Fruit fly (Drosophila melanogaster) whole organism, embryonic: Measurements from ENCODE around the gene yellow-f2.
A peak's percentile ranks its signal among the peaks of the same experiment; 100 is the strongest.

Experiments
- Blimp-1 ChIP-seq: fragments of 200-800 bp; sonication (Bioruptor generic); optimal IDR thresholded peaks from 3 replicates; lab custom pipeline; 2018; ENCODE audit warnings: missing biosample characterization, missing genetic modification characterization, mild to moderate bottlenecking, moderate library complexity, missing genetic modification reagents
- CG11247 ChIP-seq: fragments of 200-800 bp; sonication (Bioruptor generic); IDR thresholded peaks from 2 replicates; pipeline ENCODE4 v1.3.6; 2022; ENCODE audit warnings: missing biosample characterization, missing genetic modification characterization
- CG11504 ChIP-seq: fragments of 200-800 bp; sonication (Bioruptor generic); optimal IDR thresholded peaks from 3 replicates; lab custom pipeline; 2019; ENCODE audit warnings: missing biosample characterization, mild to moderate bottlenecking, missing genetic modification characterization, moderate library complexity
- CG16815 ChIP-seq: fragments of 200-800 bp; sonication (Bioruptor generic); optimal IDR thresholded peaks from 3 replicates; lab custom pipeline; 2017; ENCODE audit warnings: missing biosample characterization, mild to moderate bottlenecking, missing genetic modification characterization
- CG17361 ChIP-seq: fragments of 200-800 bp; sonication (Bioruptor generic); IDR thresholded peaks from 3 replicates; pipeline ENCODE4 v1.3.6; 2022; ENCODE audit warnings: missing biosample characterization, missing genetic modification characterization
- CG2199 ChIP-seq: fragments of 200-800 bp; sonication (Bioruptor generic); IDR thresholded peaks from 3 replicates; pipeline ENCODE4 v1.3.6; 2022; ENCODE audit warnings: missing biosample characterization, missing genetic modification characterization
- CG34376 ChIP-seq: fragments of 200-800 bp; sonication (Bioruptor generic); optimal IDR thresholded peaks from 2 replicates; lab custom pipeline; 2018; ENCODE audit warnings: missing biosample characterization, mild to moderate bottlenecking, missing genetic modification characterization
- CG34422 ChIP-seq: fragments of 200-800 bp; sonication (Bioruptor generic); IDR thresholded peaks from 3 replicates; pipeline ENCODE4 v1.3.6; 2022; ENCODE audit warnings: missing biosample characterization, missing genetic modification characterization
- CG3838 ChIP-seq: fragments of 200-800 bp; sonication (Bioruptor generic); optimal IDR thresholded peaks from 3 replicates; lab custom pipeline; 2016; ENCODE audit warnings: missing biosample characterization, missing genetic modification characterization
- CG3847 ChIP-seq: fragments of 200-800 bp; sonication (Bioruptor generic); IDR thresholded peaks from 2 replicates; pipeline ENCODE4 v1.3.6; 2022; ENCODE audit warnings: missing biosample characterization, missing genetic modification characterization
- CG6654 ChIP-seq: fragments of 200-800 bp; sonication (Bioruptor generic); optimal IDR thresholded peaks from 2 replicates; lab custom pipeline; 2017; ENCODE audit warnings: missing biosample characterization, mild to moderate bottlenecking, missing genetic modification characterization
- CG7372 ChIP-seq: fragments of 200-800 bp; sonication (Bioruptor generic); IDR thresholded peaks from 2 replicates; pipeline ENCODE4 v1.3.6; 2022; ENCODE audit warnings: missing biosample characterization, missing genetic modification characterization
- CG8290 ChIP-seq, 3 experiments: fragments of 200-800 bp; sonication (Bioruptor generic); optimal IDR thresholded peaks; 2 replicates each; lab custom pipeline; 2016 to 2019; ENCODE audit warnings: missing biosample characterization in 3 of 3, missing genetic modification characterization in 3 of 3, mild to moderate bottlenecking in 2 of 3, moderate library complexity in 1 of 3
- CkIIα-i1 ChIP-seq: fragments of 200-800 bp; sonication (Bioruptor generic); IDR thresholded peaks from 2 replicates; pipeline ENCODE4 v1.3.6; 2022; ENCODE audit warnings: missing biosample characterization, missing genetic modification characterization
- D ChIP-seq, 2 experiments: fragments of 200-800 bp in 1 of 2; fragments of >200 bp in 1 of 2; sonication (Bioruptor generic) in 1 of 2; optimal IDR thresholded peaks; 2 replicates in 1 of 2; 3 replicates in 1 of 2; lab custom pipeline; 2017; ENCODE audit warnings: mild to moderate bottlenecking in 1 of 2, missing biosample characterization in 1 of 2, missing genetic modification characterization in 1 of 2, missing genetic modification reagents in 1 of 2
- Deaf1 ChIP-seq: fragments of 200-800 bp; optimal IDR thresholded peaks from 3 replicates; lab custom pipeline; 2019; ENCODE audit warnings: missing biosample characterization, mild to moderate bottlenecking, missing genetic modification characterization, moderate library complexity
- Dek ChIP-seq: fragments of 200-800 bp; sonication (Bioruptor generic); optimal IDR thresholded peaks from 3 replicates; lab custom pipeline; 2019; ENCODE audit warnings: missing biosample characterization, mild to moderate bottlenecking, missing genetic modification characterization, moderate library complexity
- Dll ChIP-seq: fragments of 200-800 bp; sonication (Bioruptor generic); IDR thresholded peaks from 4 replicates; pipeline ENCODE4 v1.3.6; 2022; ENCODE audit warnings: missing biosample characterization, missing genetic modification characterization; ENCODE audit not compliant: partially characterized antibody
- Dp ChIP-seq: fragments of 200-800 bp; sonication (Bioruptor generic); optimal IDR thresholded peaks from 2 replicates; lab custom pipeline; 2018; ENCODE audit warnings: missing biosample characterization, mild to moderate bottlenecking, missing genetic modification characterization, moderate library complexity
- Elba2 ChIP-seq: fragments of 200-800 bp; sonication (Bioruptor generic); optimal IDR thresholded peaks from 3 replicates; lab custom pipeline; 2016; ENCODE audit warnings: missing biosample characterization, missing genetic modification characterization
- Fer3 ChIP-seq: fragments of 200-800 bp; sonication (Bioruptor generic); optimal IDR thresholded peaks from 2 replicates; lab custom pipeline; 2018; ENCODE audit warnings: missing biosample characterization, mild to moderate bottlenecking, missing genetic modification characterization, moderate library complexity
- H15 ChIP-seq: fragments of 200-800 bp; sonication (Bioruptor generic); IDR thresholded peaks from 3 replicates; pipeline ENCODE4 v1.3.6; 2022; ENCODE audit warnings: missing biosample characterization, missing genetic modification characterization
- MBD-R2 ChIP-seq: fragments of 200-800 bp; sonication (Bioruptor generic); IDR thresholded peaks from 2 replicates; pipeline ENCODE4 v1.3.6; 2022; ENCODE audit warnings: missing biosample characterization, missing genetic modification characterization
- MESR4 ChIP-seq: fragments of 200-800 bp; sonication (Bioruptor generic); optimal IDR thresholded peaks from 2 replicates; lab custom pipeline; 2018; ENCODE audit warnings: missing biosample characterization, mild to moderate bottlenecking, missing genetic modification characterization, moderate library complexity
- Med ChIP-seq: fragments of 200-800 bp; sonication (Bioruptor generic); peaks from one replicate; lab custom pipeline; 2016; ENCODE audit warnings: missing biosample characterization, missing genetic modification characterization, mild to moderate bottlenecking, inconsistent platforms, moderate library complexity
- NFAT ChIP-seq: fragments of 200-800 bp; sonication (Bioruptor generic); IDR thresholded peaks from 2 replicates; pipeline ENCODE4 v1.3.6; 2022; ENCODE audit warnings: missing biosample characterization, missing genetic modification characterization
- Pdp1 ChIP-seq, 2 experiments: fragments of 200-800 bp; sonication (Bioruptor generic); optimal IDR thresholded peaks; 3 replicates each; lab custom pipeline; 2016; ENCODE audit warnings: missing biosample characterization in 2 of 2, missing genetic modification characterization in 2 of 2, mild to moderate bottlenecking in 1 of 2, moderate library complexity in 1 of 2
- abd-A ChIP-seq: fragments of 200-800 bp; sonication (Bioruptor generic); optimal IDR thresholded peaks from 3 replicates; lab custom pipeline; 2019; ENCODE audit warnings: missing biosample characterization, mild to moderate bottlenecking, missing genetic modification characterization, moderate library complexity
- ac ChIP-seq: fragments of 200-800 bp; sonication (Bioruptor generic); optimal IDR thresholded peaks from 3 replicates; lab custom pipeline; 2017; ENCODE audit warnings: missing biosample characterization, mild to moderate bottlenecking, missing genetic modification characterization
- crol ChIP-seq: fragments of 200-800 bp; sonication (Bioruptor generic); IDR thresholded peaks from 2 replicates; pipeline ENCODE4 v1.3.6; 2022; ENCODE audit warnings: missing biosample characterization, missing genetic modification characterization
- en ChIP-seq: fragments of 200-800 bp; sonication (Bioruptor generic); optimal IDR thresholded peaks from 2 replicates; lab custom pipeline; 2016; ENCODE audit warnings: missing biosample characterization, missing genetic modification characterization
- jing ChIP-seq: fragments of 200-800 bp; sonication (Bioruptor generic); optimal IDR thresholded peaks from 2 replicates; lab custom pipeline; 2018; ENCODE audit warnings: missing biosample characterization, mild to moderate bottlenecking, missing genetic modification characterization
- ken ChIP-seq: fragments of 200-800 bp; sonication (Bioruptor generic); IDR thresholded peaks from 3 replicates; pipeline ENCODE4 v1.3.6; 2022; ENCODE audit warnings: missing biosample characterization, missing genetic modification characterization
- nmo ChIP-seq: fragments of 200-800 bp; sonication (Bioruptor generic); optimal IDR thresholded peaks from 2 replicates; lab custom pipeline; 2018; ENCODE audit warnings: missing biosample characterization, mild to moderate bottlenecking, missing genetic modification characterization, moderate library complexity
- pita ChIP-seq: fragments of 200-800 bp; sonication (Bioruptor generic); optimal IDR thresholded peaks from 2 replicates; lab custom pipeline; 2017; ENCODE audit warnings: missing biosample characterization, mild to moderate bottlenecking, missing genetic modification characterization
- ranshi ChIP-seq: fragments of 200-800 bp; sonication (Bioruptor generic); IDR thresholded peaks from 2 replicates; pipeline ENCODE4 v1.3.6; 2022; ENCODE audit warnings: missing biosample characterization, missing genetic modification characterization
- row ChIP-seq: fragments of 200-800 bp; sonication (Bioruptor generic); IDR thresholded peaks from 3 replicates; pipeline ENCODE4 v1.3.6; 2022; ENCODE audit warnings: missing biosample characterization, missing genetic modification characterization
- ssp ChIP-seq: fragments of 200-800 bp; sonication (Bioruptor generic); IDR thresholded peaks from 2 replicates; pipeline ENCODE4 v1.3.6; 2022; ENCODE audit warnings: missing biosample characterization, missing genetic modification characterization
- tup ChIP-seq: fragments of 200-800 bp; sonication (Bioruptor generic); optimal IDR thresholded peaks from 2 replicates; lab custom pipeline; 2016; ENCODE audit warnings: missing biosample characterization, mild to moderate bottlenecking, missing genetic modification characterization, moderate library complexity

Gene yellow-f2

dm6 chr3R:13015811-13016766, 21.1 kb upstream of the yellow-f2 start (continued):
- TF ChIP-seq CG34376 (peak; percentile 34), Fer3 (tag; lab: Kevin White, UChicago) (no peak), abd-A (tag; lab: Kevin White, UChicago) (peak; percentile 14), H15 (GFP tag; lab: Robert Waterston, UW) (no peak), CG17361 (GFP tag; lab: Robert Waterston, UW) (0 out of 3 replicates have a peak, but pooled peaks have one; percentile 12), CG3847 (GFP tag; lab: Robert Waterston, UW) (0 out of 2 replicates have a peak, but pooled peaks have one; percentile 15), CG8290 (GFP tag; optimal IDR thresholded peaks at IDR 0.05; lab: Kevin White, UChicago) (no peak), CG8290 (tag; optimal IDR thresholded peaks at IDR 0.05; lab: Kevin White, UChicago) (peak in 1 of 2 experiments; percentile 35), nmo (peak; percentile 12), D (optimal IDR thresholded peaks at IDR 0.05; lab: Kevin White, UChicago) (no peak), D (GFP tag; optimal IDR thresholded peaks at IDR 0.05; lab: Kevin White, UChicago) (no peak), NFAT (GFP tag; lab: Robert Waterston, UW) (no peak), CG3838 (GFP tag; lab: Kevin White, UChicago) (peak; percentile 3), MBD-R2 (GFP tag; lab: Robert Waterston, UW) (no peak), tup (no peak), CG11504 (tag; lab: Kevin White, UChicago) (no peak), ranshi (GFP tag; lab: Robert Waterston, UW) (no peak), en (GFP tag; lab: Kevin White, UChicago) (peak; percentile 20), pita (GFP tag; lab: Kevin White, UChicago) (no peak), CG6654 (GFP tag; lab: Kevin White, UChicago) (no peak), ssp (GFP tag; lab: Robert Waterston, UW) (no peak), CG11247 (GFP tag; lab: Robert Waterston, UW) (no peak), row (GFP tag; lab: Robert Waterston, UW) (peak; percentile 73), jing (no peak), CkIIα-i1 (GFP tag; lab: Robert Waterston, UW) (no peak)

DNA sequence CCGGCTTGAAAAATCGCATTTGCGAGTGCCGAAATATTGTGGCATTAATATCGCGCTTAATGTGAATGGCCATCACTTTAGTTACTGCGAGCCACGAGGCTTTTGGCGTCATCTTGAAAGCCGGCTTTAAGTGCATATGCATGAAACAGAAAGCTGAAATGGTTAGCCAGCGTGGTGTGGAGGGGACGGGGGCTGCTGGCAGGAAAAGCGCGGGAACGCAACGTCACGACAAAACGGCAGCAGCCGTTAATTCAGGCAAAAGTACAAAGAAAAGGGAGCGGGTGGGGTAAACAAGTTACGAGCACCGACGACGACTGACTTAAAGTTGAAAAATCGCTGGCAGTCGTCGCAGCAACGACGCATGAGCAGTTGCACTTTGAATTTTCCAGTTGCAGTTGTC, 20.5 kb upstream of the yellow-f2 start:
- TF ChIP-seq Dll: 0 out of 4 replicates have a peak, but pooled peaks have one; percentile 20
- TF ChIP-seq Dek: no peak
- no peak for TF ChIP-seq MESR4 (GFP tag; lab: Kevin White, UChicago)
- peak; percentile 63 for TF ChIP-seq crol (GFP tag; lab: Robert Waterston, UW)
- no peak for TF ChIP-seq CG16815 (GFP tag; lab: Kevin White, UChicago)
- TF ChIP-seq ac (GFP tag; lab: Kevin White, UChicago): no peak
- TF ChIP-seq CG7372 (GFP tag; lab: Robert Waterston, UW): no peak
- TF ChIP-seq Elba2 (GFP tag; lab: Kevin White, UChicago): no peak
- TF ChIP-seq Deaf1: peak; percentile 52
- TF ChIP-seq Pdp1 (GFP tag; optimal IDR thresholded peaks at IDR 0.05; lab: Kevin White, UChicago): peak in 1 of 2 experiments; percentile 19
- peak; percentile 20; the same call in 1 of the 3 replicates for TF ChIP-seq CG34422 (GFP tag; lab: Robert Waterston, UW)
- TF ChIP-seq Blimp-1: peak; percentile 57
- no peak for TF ChIP-seq ken
- peak; percentile 5 for TF ChIP-seq Dp (GFP tag; lab: Kevin White, UChicago)
- peak; percentile 0 for TF ChIP-seq Med (GFP tag; lab: Kevin White, UChicago)
- 0 out of 3 replicates have a peak, but pooled peaks have one; percentile 12 for TF ChIP-seq CG2199 (GFP tag; lab: Robert Waterston, UW)
